Worm (Caenorhabditis elegans) whole organism, late embryonic: ENCODE data around the gene R155.5.
A peak's percentile ranks its signal among the peaks of the same experiment; 100 is the strongest.

Source experiments
- C08G9.2 ChIP-seq: sonication (generic microtip); optimal IDR thresholded peaks from 2 replicates; lab custom pipeline; 2016; ENCODE audit warnings: mild to moderate bottlenecking, missing genetic modification characterization, moderate library complexity, missing compliant biosample characterization
- C38D4.7 ChIP-seq: fragments of 200-800 bp; sonication (Bioruptor generic); optimal IDR thresholded peaks from 2 replicates; lab custom pipeline; 2018; ENCODE audit warnings: mild to moderate bottlenecking, missing genetic modification characterization, moderate library complexity, missing compliant biosample characterization
- F13H6.1 ChIP-seq: sonication (generic microtip); optimal IDR thresholded peaks from 2 replicates; lab custom pipeline; 2016; ENCODE audit warnings: missing genetic modification characterization, missing compliant biosample characterization
- K02D7.2 ChIP-seq: sonication (generic microtip); optimal IDR thresholded peaks from 2 replicates; lab custom pipeline; 2017; ENCODE audit warnings: mild to moderate bottlenecking, missing genetic modification characterization, missing compliant biosample characterization
- K09A11.1 ChIP-seq: sonication (generic microtip); optimal IDR thresholded peaks from 2 replicates; lab custom pipeline; 2017; ENCODE audit warnings: antibody characterized with exemption, mild to moderate bottlenecking, missing genetic modification characterization, missing compliant biosample characterization; ENCODE audit not compliant: insufficient read depth
- Y22D7AL.16 ChIP-seq: sonication (generic microtip); optimal IDR thresholded peaks from 2 replicates; lab custom pipeline; 2016; ENCODE audit warnings: missing genetic modification characterization, missing compliant biosample characterization
- ahr-1 ChIP-seq: sonication (generic microtip); optimal IDR thresholded peaks from 2 replicates; lab custom pipeline; 2016; ENCODE audit warnings: missing genetic modification characterization, missing compliant biosample characterization
- ceh-14 ChIP-seq: sonication (generic microtip); optimal IDR thresholded peaks from 2 replicates; lab custom pipeline; 2016; ENCODE audit warnings: missing genotype, missing genetic modification characterization, missing compliant biosample characterization
- ceh-18 ChIP-seq: sonication (generic microtip); optimal IDR thresholded peaks from 2 replicates; lab custom pipeline; 2016; ENCODE audit warnings: missing genetic modification characterization, missing compliant biosample characterization
- ceh-2 ChIP-seq: sonication (generic microtip); optimal IDR thresholded peaks from 2 replicates; lab custom pipeline; 2016; ENCODE audit warnings: missing genotype, missing genetic modification characterization, missing compliant biosample characterization
- ceh-45 ChIP-seq: fragments of 200-800 bp; sonication (Bioruptor generic); IDR thresholded peaks from 2 replicates; pipeline ENCODE4 v1.3.6; 2022; ENCODE audit warnings: missing genetic modification reagents, missing genetic modification characterization, missing compliant biosample characterization
- ceh-48 ChIP-seq: sonication (generic microtip); optimal IDR thresholded peaks from 2 replicates; lab custom pipeline; 2016; ENCODE audit warnings: missing genetic modification characterization, inconsistent platforms, missing compliant biosample characterization
- ceh-6 ChIP-seq: fragments of 200-800 bp; sonication (Bioruptor generic); optimal IDR thresholded peaks from 2 replicates; lab custom pipeline; 2018; ENCODE audit warnings: mild to moderate bottlenecking, missing genetic modification characterization, missing compliant biosample characterization
- ceh-9 ChIP-seq: sonication (generic microtip); optimal IDR thresholded peaks from 2 replicates; lab custom pipeline; 2016; ENCODE audit warnings: mild to moderate bottlenecking, missing genetic modification characterization, inconsistent platforms, missing compliant biosample characterization
- che-1 ChIP-seq: sonication (generic microtip); optimal IDR thresholded peaks from 2 replicates; lab custom pipeline; 2016; ENCODE audit warnings: mild to moderate bottlenecking, missing genetic modification characterization, missing compliant biosample characterization
- dmd-4 ChIP-seq: sonication (generic microtip); optimal IDR thresholded peaks from 2 replicates; lab custom pipeline; 2016; ENCODE audit warnings: borderline replicate concordance, missing genetic modification characterization, missing compliant biosample characterization
- dve-1 ChIP-seq: sonication (generic microtip); optimal IDR thresholded peaks from 2 replicates; lab custom pipeline; 2017; ENCODE audit warnings: antibody characterized with exemption, mild to moderate bottlenecking, missing genetic modification characterization, missing compliant biosample characterization
- elt-2 ChIP-seq: sonication (generic microtip); optimal IDR thresholded peaks from 2 replicates; lab custom pipeline; 2016; ENCODE audit warnings: missing genetic modification reagents, missing genetic modification characterization, missing compliant biosample characterization
- ets-4 ChIP-seq: sonication (generic microtip); optimal IDR thresholded peaks from 2 replicates; lab custom pipeline; 2016; ENCODE audit warnings: missing genetic modification characterization, missing compliant biosample characterization
- eyg-1 ChIP-seq: sonication (generic microtip); optimal IDR thresholded peaks from 2 replicates; lab custom pipeline; 2016; ENCODE audit warnings: missing genotype, missing genetic modification characterization, missing compliant biosample characterization
- fax-1 ChIP-seq: sonication (generic microtip); optimal IDR thresholded peaks from 2 replicates; lab custom pipeline; 2016; ENCODE audit warnings: missing genotype, missing genetic modification characterization, missing compliant biosample characterization
- fkh-10 ChIP-seq: fragments of 150-350 bp; optimal IDR thresholded peaks from 2 replicates; lab custom pipeline; 2014; ENCODE audit warnings: missing biosample characterization, missing genetic modification reagents, missing genetic modification characterization
- gmeb-2 ChIP-seq: sonication (generic microtip); optimal IDR thresholded peaks from 2 replicates; lab custom pipeline; 2016; ENCODE audit warnings: missing genetic modification characterization, inconsistent platforms, missing compliant biosample characterization
- hlh-6 ChIP-seq: sonication (generic microtip); optimal IDR thresholded peaks from 2 replicates; lab custom pipeline; 2016; ENCODE audit warnings: missing genotype, missing genetic modification characterization, missing compliant biosample characterization
- lim-6 ChIP-seq: sonication (generic microtip); optimal IDR thresholded peaks from 2 replicates; lab custom pipeline; 2016; ENCODE audit warnings: missing genetic modification characterization, missing compliant biosample characterization
- lin-11 ChIP-seq: fragments of 200-800 bp; sonication (Bioruptor generic); optimal IDR thresholded peaks from 2 replicates; lab custom pipeline; 2018; ENCODE audit warnings: mild to moderate bottlenecking, missing genetic modification characterization, missing compliant biosample characterization
- madf-2 ChIP-seq: sonication (generic microtip); optimal IDR thresholded peaks from 2 replicates; lab custom pipeline; 2017; ENCODE audit warnings: missing genetic modification characterization, missing compliant biosample characterization
- mec-3 ChIP-seq: sonication (generic microtip); optimal IDR thresholded peaks from 2 replicates; lab custom pipeline; 2016; ENCODE audit warnings: borderline replicate concordance, missing genetic modification characterization, missing compliant biosample characterization
- nhr-232 ChIP-seq: sonication (generic microtip); optimal IDR thresholded peaks from 2 replicates; lab custom pipeline; 2016; ENCODE audit warnings: missing genetic modification characterization, missing compliant biosample characterization
- pax-1 ChIP-seq: fragments of 150-350 bp; optimal IDR thresholded peaks from 2 replicates; lab custom pipeline; 2014; ENCODE audit warnings: missing biosample characterization, missing genetic modification characterization
- pha-2 ChIP-seq: sonication (generic microtip); optimal IDR thresholded peaks from 2 replicates; lab custom pipeline; 2017; ENCODE audit warnings: mild to moderate bottlenecking, missing genetic modification characterization, missing compliant biosample characterization
- pha-4 ChIP-seq: fragments of 150-350 bp; optimal IDR thresholded peaks from 2 replicates; lab custom pipeline; 2018; ENCODE audit warnings: missing biosample characterization, missing genetic modification reagents, missing genetic modification characterization
- pqm-1 ChIP-seq: sonication (generic microtip); optimal IDR thresholded peaks from 2 replicates; lab custom pipeline; 2016; ENCODE audit warnings: missing genetic modification characterization, missing compliant biosample characterization
- pros-1 ChIP-seq: fragments of 150-350 bp; optimal IDR thresholded peaks from 2 replicates; lab custom pipeline; 2014; ENCODE audit warnings: missing biosample characterization, missing genetic modification reagents, missing genetic modification characterization
- sox-2 ChIP-seq: fragments of 200-800 bp; sonication (Bioruptor generic); IDR thresholded peaks from 2 replicates; pipeline ENCODE4 v1.3.6; 2022; ENCODE audit warnings: missing genetic modification reagents, missing genetic modification characterization, missing compliant biosample characterization
- tbx-2 ChIP-seq: sonication (generic microtip); optimal IDR thresholded peaks from 2 replicates; lab custom pipeline; 2016; ENCODE audit warnings: missing genetic modification characterization, missing compliant biosample characterization
- tbx-7 ChIP-seq: sonication (generic microtip); optimal IDR thresholded peaks from 2 replicates; lab custom pipeline; 2016; ENCODE audit warnings: missing genotype, missing genetic modification characterization, missing compliant biosample characterization
- ttx-3 ChIP-seq: sonication (generic microtip); optimal IDR thresholded peaks from 2 replicates; lab custom pipeline; 2016; ENCODE audit warnings: missing genetic modification reagents, missing genetic modification characterization, missing compliant biosample characterization
- unc-3 ChIP-seq, 2 experiments: fragments of 200-800 bp in 1 of 2; sonication (Bioruptor generic) in 1 of 2; sonication (generic microtip) in 1 of 2; conservative IDR thresholded peaks in 1 of 2; optimal IDR thresholded peaks in 1 of 2; 2 replicates each; pipeline versions ENCODE4 v1.3.6 to Lab custom; 2016 to 2022; ENCODE audit warnings: missing compliant biosample characterization in 2 of 2, missing genetic modification characterization in 2 of 2, missing genetic modification reagents in 1 of 2
- unc-42 ChIP-seq: sonication (generic microtip); optimal IDR thresholded peaks from 2 replicates; lab custom pipeline; 2016; ENCODE audit warnings: missing genotype, missing genetic modification characterization, missing compliant biosample characterization
- unc-55 ChIP-seq: sonication (generic microtip); optimal IDR thresholded peaks from 2 replicates; lab custom pipeline; 2017; ENCODE audit warnings: missing biosample characterization, missing genetic modification reagents, missing genetic modification characterization
- unc-86 ChIP-seq: sonication (generic microtip); optimal IDR thresholded peaks from 2 replicates; lab custom pipeline; 2016; ENCODE audit warnings: missing genetic modification characterization, missing compliant biosample characterization
- ztf-16 ChIP-seq: sonication (generic microtip); optimal IDR thresholded peaks from 2 replicates; lab custom pipeline; 2017; ENCODE audit warnings: missing genetic modification characterization, missing compliant biosample characterization

Gene R155.5

ce11 chrIII:1923419-1924318, 46.7 kb downstream of the R155.5 start (continued):
- TF ChIP-seq fkh-10 (GFP tag; lab: Kevin White, UChicago), result no peak
- no peak for TF ChIP-seq mec-3 (tag; lab: Kevin White, UChicago)
- TF ChIP-seq unc-55, result peak; percentile 99
- TF ChIP-seq sox-2 (GFP tag; lab: Robert Waterston, UW), result no peak
- no peak for TF ChIP-seq pax-1 (tag; lab: Kevin White, UChicago)
- TF ChIP-seq ceh-2 (tag; lab: Kevin White, UChicago), result peak; percentile 74
- TF ChIP-seq lin-11, result no peak
- TF ChIP-seq F13H6.1 (tag; lab: Kevin White, UChicago), result peak; percentile 90
- TF ChIP-seq fax-1, result peak; percentile 7
- TF ChIP-seq unc-86 (tag; lab: Kevin White, UChicago), result peak; percentile 62
- no peak for TF ChIP-seq ceh-45 (GFP tag; lab: Robert Waterston, UW)
- peak; percentile 87 for TF ChIP-seq dmd-4
- no peak for TF ChIP-seq ceh-6
- TF ChIP-seq eyg-1 (tag; lab: Kevin White, UChicago), result peak; percentile 41
- no peak for TF ChIP-seq nhr-232 (tag; lab: Kevin White, UChicago)
- peak; percentile 6 for TF ChIP-seq ttx-3 (tag; lab: Kevin White, UChicago)
- TF ChIP-seq lim-6 (tag; lab: Kevin White, UChicago), result no peak
- peak; percentile 94 for TF ChIP-seq ceh-18 (tag; lab: Kevin White, UChicago)
- peak; percentile 66 for TF ChIP-seq ets-4
- no peak for TF ChIP-seq Y22D7AL.16 (tag; lab: Kevin White, UChicago)
- TF ChIP-seq hlh-6 (tag; lab: Kevin White, UChicago), result no peak
- TF ChIP-seq pha-2 (tag; lab: Kevin White, UChicago), result peak; percentile 66
- TF ChIP-seq C08G9.2 (tag; lab: Kevin White, UChicago), result peak; percentile 41
- TF ChIP-seq pros-1, result peak; percentile 92
- TF ChIP-seq pqm-1 (tag; lab: Kevin White, UChicago), result no peak
- no peak for TF ChIP-seq ceh-48 (tag; lab: Kevin White, UChicago)
- TF ChIP-seq K02D7.2 (tag; lab: Kevin White, UChicago), result no peak
- peak; percentile 51 for TF ChIP-seq unc-42 (tag; lab: Kevin White, UChicago)
- peak; percentile 34 for TF ChIP-seq ztf-16 (tag; lab: Kevin White, UChicago)
- no peak for TF ChIP-seq C38D4.7
- TF ChIP-seq madf-2 (tag; lab: Kevin White, UChicago), result peak; percentile 14
- peak; percentile 93 for TF ChIP-seq tbx-2 (tag; lab: Kevin White, UChicago)
- TF ChIP-seq unc-3 (GFP tag; conservative IDR thresholded peaks at IDR 0.05; lab: Robert Waterston, UW), result no peak
- TF ChIP-seq unc-3 (tag; optimal IDR thresholded peaks at IDR 0.05; lab: Kevin White, UChicago), result peak; percentile 13

- TF ChIP-seq ttx-3 (tag; lab: Kevin White, UChicago), result no peak
- no peak for TF ChIP-seq hlh-6 (tag; lab: Kevin White, UChicago)
- TF ChIP-seq eyg-1 (tag; lab: Kevin White, UChicago), result no peak
- TF ChIP-seq ceh-48 (tag; lab: Kevin White, UChicago), result no peak
- TF ChIP-seq che-1 (tag; lab: Kevin White, UChicago), result no peak
- no peak for TF ChIP-seq pha-4 (tag; lab: Kevin White, UChicago)
- TF ChIP-seq ceh-14 (tag; lab: Kevin White, UChicago), result no peak
- peak; percentile 40 for TF ChIP-seq unc-42 (tag; lab: Kevin White, UChicago)
- TF ChIP-seq dve-1, result peak; percentile 1
- no peak for TF ChIP-seq lim-6 (tag; lab: Kevin White, UChicago)
These were observed 47.8 kb downstream of the R155.5 start for ce11 chrIII:1922516-1922915.

ce11 chrIII:1922081-1922480, 48.3 kb downstream of the R155.5 start:
- TF ChIP-seq unc-55 (no peak), tbx-7 (no peak), elt-2 (tag; lab: Kevin White, UChicago) (no peak), ceh-14 (tag; lab: Kevin White, UChicago) (no peak), pax-1 (tag; lab: Kevin White, UChicago) (no peak), F13H6.1 (tag; lab: Kevin White, UChicago) (no peak), K09A11.1 (no peak), ahr-1 (tag; lab: Kevin White, UChicago) (no peak), ceh-18 (tag; lab: Kevin White, UChicago) (no peak), ceh-9 (tag; lab: Kevin White, UChicago) (no peak), gmeb-2 (tag; lab: Kevin White, UChicago) (no peak), ztf-16 (tag; lab: Kevin White, UChicago) (no peak)
